Comparison of ENCODE assay signal across 4 worm cellular contexts in the genomic region with DNA sequence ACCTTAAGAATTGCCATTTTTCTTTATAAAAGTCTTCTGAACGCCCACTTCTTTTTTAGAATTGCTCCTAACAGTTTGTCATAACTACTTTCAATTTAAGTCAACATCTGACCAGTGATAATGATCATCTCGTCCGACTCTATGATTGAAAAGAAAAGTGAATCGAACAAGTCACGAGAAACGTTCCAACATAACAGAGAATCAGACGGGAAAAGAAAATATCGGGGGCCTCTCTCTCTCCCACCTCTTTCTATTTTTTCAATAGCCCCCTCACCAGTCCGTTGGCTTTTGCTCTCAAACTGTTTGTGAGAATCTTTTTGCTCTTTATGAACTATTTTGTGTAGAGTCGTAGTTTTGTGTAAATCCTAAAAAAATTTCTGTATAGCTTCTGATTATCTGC.
TF ChIP-seq lines count a peak whose summit lies in the region.

No protein-coding gene starts in this region.

TF ChIP-seq in whole organism, L1 larva, 84 proteins besides CTCF, POLR2A, EP300 and RAD21:
- TF ChIP-seq skn-1 (tag; optimal IDR thresholded peaks at IDR 0.05; lab: Kevin White, UChicago) (peak; percentile 10), pag-3 (tag; optimal IDR thresholded peaks at IDR 0.05; lab: Kevin White, UChicago; ENCODE audit: borderline replicate concordance, insufficient read depth) (no peak), lin-35 (GFP tag; optimal IDR thresholded peaks at IDR 0.05; lab: Kevin White, UChicago) (peak in 1 of 2 experiments; percentile 6), blmp-1 (tag; optimal IDR thresholded peaks at IDR 0.05; lab: Kevin White, UChicago) (peak; percentile 76), rnt-1 (tag; optimal IDR thresholded peaks at IDR 0.05; lab: Kevin White, UChicago) (peak; percentile 31), unc-130 (tag; optimal IDR thresholded peaks at IDR 0.05; lab: Kevin White, UChicago) (no peak), lin-14 (GFP tag; optimal IDR thresholded peaks at IDR 0.05; lab: Kevin White, UChicago) (peak; percentile 62), alr-1 (tag; optimal IDR thresholded peaks at IDR 0.05; lab: Kevin White, UChicago; ENCODE audit: borderline replicate concordance) (no peak), nhr-47 (tag; optimal IDR thresholded peaks at IDR 0.05; lab: Kevin White, UChicago) (no peak), ets-5 (GFP tag; IDR thresholded peaks at IDR 0.05; lab: Robert Waterston, UW) (no peak)

TF ChIP-seq in whole organism, L2 larva, 48 proteins besides CTCF, POLR2A, EP300 and RAD21:
- TF ChIP-seq blmp-1 (tag; optimal IDR thresholded peaks at IDR 0.05; lab: Kevin White, UChicago; ENCODE audit: insufficient read depth) (peak; percentile 51), nhr-129 (tag; optimal IDR thresholded peaks at IDR 0.05; lab: Kevin White, UChicago) (peak; percentile 7), zag-1 (tag; optimal IDR thresholded peaks at IDR 0.05; lab: Kevin White, UChicago) (no peak), sma-9 (GFP tag; optimal IDR thresholded peaks at IDR 0.05; lab: Kevin White, UChicago) (peak; percentile 8), sma-9 (tag; optimal IDR thresholded peaks at IDR 0.05; lab: Kevin White, UChicago) (no peak)

TF ChIP-seq in whole organism, L3 larva, 47 proteins besides CTCF, POLR2A, EP300 and RAD21:
- TF ChIP-seq ceh-16 (tag; optimal IDR thresholded peaks at IDR 0.05; lab: Kevin White, UChicago) (no peak), pha-4 (tag; optimal IDR thresholded peaks at IDR 0.05; lab: Kevin White, UChicago) (peak; percentile 69), nhr-12 (tag; optimal IDR thresholded peaks at IDR 0.05; lab: Kevin White, UChicago) (no peak)

TF ChIP-seq in whole organism, L4 larva, 104 proteins besides CTCF, POLR2A, EP300 and RAD21:
- TF ChIP-seq nhr-76 (tag; optimal IDR thresholded peaks at IDR 0.05; lab: Kevin White, UChicago) (no peak), lim-7 (GFP tag; IDR thresholded peaks at IDR 0.05; lab: Robert Waterston, UW) (no peak), attf-4 (tag; optimal IDR thresholded peaks at IDR 0.05; lab: Kevin White, UChicago) (no peak), lsy-2 (tag; optimal IDR thresholded peaks at IDR 0.05; lab: Kevin White, UChicago) (peak in 1 of 2 experiments; percentile 10), set-16 (GFP tag; IDR thresholded peaks at IDR 0.05; lab: Robert Waterston, UW) (no peak), Y5F2A.4 (GFP tag; optimal IDR thresholded peaks at IDR 0.05; lab: Kevin White, UChicago) (no peak), zag-1 (tag; optimal IDR thresholded peaks at IDR 0.05; lab: Kevin White, UChicago) (no peak), F10B5.3 (tag; optimal IDR thresholded peaks at IDR 0.05; lab: Kevin White, UChicago) (no peak), T20F7.1 (GFP tag; optimal IDR thresholded peaks at IDR 0.05; lab: Kevin White, UChicago) (no peak), nhr-6 (tag; optimal IDR thresholded peaks at IDR 0.05; lab: Kevin White, UChicago) (no peak), lin-1 (GFP tag; IDR thresholded peaks at IDR 0.05; lab: Robert Waterston, UW) (no peak), fos-1 (tag; optimal IDR thresholded peaks at IDR 0.05; lab: Kevin White, UChicago) (no peak), dve-1 (tag; optimal IDR thresholded peaks at IDR 0.05; lab: Kevin White, UChicago; ENCODE audit: insufficient read depth) (peak; percentile 12), hlh-11 (tag; optimal IDR thresholded peaks at IDR 0.05; lab: Kevin White, UChicago) (peak; percentile 53), jun-1 (tag; optimal IDR thresholded peaks at IDR 0.05; lab: Kevin White, UChicago) (no peak), F49E8.2 (tag; optimal IDR thresholded peaks at IDR 0.05; lab: Kevin White, UChicago; ENCODE audit: borderline replicate concordance) (no peak), ceh-82 (tag; optimal IDR thresholded peaks at IDR 0.05; lab: Kevin White, UChicago) (no peak), hlh-30 (tag; optimal IDR thresholded peaks at IDR 0.05; lab: Kevin White, UChicago; ENCODE audit: insufficient read depth) (peak; percentile 76), pha-4 (GFP tag; IDR thresholded peaks at IDR 0.05; lab: Robert Waterston, UW) (no peak), pha-4 (tag; optimal IDR thresholded peaks at IDR 0.05; lab: Kevin White, UChicago) (peak; percentile 56), nhr-28 (tag; optimal IDR thresholded peaks at IDR 0.05; lab: Kevin White, UChicago) (peak; percentile 17), hif-1 (tag; optimal IDR thresholded peaks at IDR 0.05; lab: Kevin White, UChicago) (no peak), lin-29 (GFP tag; IDR thresholded peaks at IDR 0.05; lab: Robert Waterston, UW) (no peak), zfp-2 (tag; optimal IDR thresholded peaks at IDR 0.05; lab: Kevin White, UChicago) (no peak), sdz-12 (GFP tag; optimal IDR thresholded peaks at IDR 0.05; lab: Kevin White, UChicago) (no peak), tag-97 (GFP tag; IDR thresholded peaks at IDR 0.05; lab: Robert Waterston, UW) (no peak), unc-130 (GFP tag; optimal IDR thresholded peaks at IDR 0.05; lab: Kevin White, UChicago) (no peak)
TF ChIP-seq in whole organism, L4 larva: peak in this region for 6.
